Worm (Caenorhabditis elegans) whole organism, L4 larva: ENCODE data around the gene ZK418.10.

ENCODE experiments used
- D1046.2 ChIP-seq: fragments of 200-800 bp; sonication (Bioruptor generic); IDR thresholded peaks from 2 replicates; pipeline ENCODE4 v1.3.6; 2022; ENCODE audit warnings: missing genetic modification characterization, missing compliant biosample characterization
- F26F4.8 ChIP-seq: fragments of 200-800 bp; sonication (Bioruptor generic); conservative IDR thresholded peaks from 2 replicates; pipeline ENCODE4 v1.3.6; 2022; ENCODE audit warnings: missing genetic modification characterization, missing compliant biosample characterization
- F37D6.2 ChIP-seq: sonication (generic microtip); optimal IDR thresholded peaks from 2 replicates; lab custom pipeline; 2016; ENCODE audit warnings: mild to moderate bottlenecking, missing genetic modification characterization, missing compliant biosample characterization
- F49E8.2 ChIP-seq: sonication (generic microtip); optimal IDR thresholded peaks from 2 replicates; lab custom pipeline; 2016; ENCODE audit warnings: missing compliant biosample characterization, mild to moderate bottlenecking, missing genetic modification characterization, borderline replicate concordance
- R02D3.7 ChIP-seq: fragments of 150-350 bp; sonication (generic microtip); optimal IDR thresholded peaks from 3 replicates; lab custom pipeline; 2014; ENCODE audit warnings: missing biosample characterization, missing genetic modification characterization
- T26A8.4 ChIP-seq: fragments of 200-800 bp; sonication (Bioruptor generic); IDR thresholded peaks from 2 replicates; pipeline ENCODE4 v1.3.6; 2022; ENCODE audit warnings: missing genetic modification characterization, missing compliant biosample characterization
- Y75B8A.6 ChIP-seq: fragments of 200-800 bp; sonication (Bioruptor generic); IDR thresholded peaks from 2 replicates; pipeline ENCODE4 v1.3.6; 2022; ENCODE audit warnings: missing genetic modification reagents, missing genetic modification characterization, missing compliant biosample characterization
- ZK546.5 ChIP-seq, 2 experiments: sonication (generic microtip); optimal IDR thresholded peaks; 2 replicates each; lab custom pipeline; 2017; ENCODE audit warnings: missing biosample characterization in 2 of 2, missing genetic modification characterization in 2 of 2
- aha-1 ChIP-seq: fragments of 150-350 bp; peaks from one replicate; lab custom pipeline; 2014; ENCODE audit warnings: missing biosample characterization, missing genetic modification characterization
- ceh-20 ChIP-seq: fragments of 200-800 bp; sonication (Bioruptor generic); IDR thresholded peaks from 2 replicates; pipeline ENCODE4 v1.3.6; 2022; ENCODE audit warnings: missing genetic modification reagents, missing genetic modification characterization, missing compliant biosample characterization
- ceh-82 ChIP-seq: sonication (generic microtip); optimal IDR thresholded peaks from 2 replicates; lab custom pipeline; 2017; ENCODE audit warnings: missing biosample characterization, missing genetic modification characterization
- ctbp-1 ChIP-seq: fragments of 200-800 bp; sonication (Bioruptor generic); IDR thresholded peaks from 2 replicates; pipeline ENCODE4 v1.3.6; 2022; ENCODE audit warnings: missing genetic modification reagents, missing genetic modification characterization, missing compliant biosample characterization
- daf-16 ChIP-seq, 3 experiments: sonication (generic microtip); optimal IDR thresholded peaks; 2 replicates each; lab custom pipeline; 2016 to 2017; ENCODE audit warnings: missing genetic modification characterization in 3 of 3, missing genetic modification reagents in 3 of 3, mild to moderate bottlenecking in 2 of 3, missing compliant biosample characterization in 2 of 3, missing biosample characterization in 1 of 3, moderate library complexity in 1 of 3
- daf-19 ChIP-seq: fragments of 200-800 bp; sonication (Bioruptor generic); conservative IDR thresholded peaks from 2 replicates; pipeline ENCODE4 v1.3.6; 2022; ENCODE audit warnings: missing genetic modification characterization, missing compliant biosample characterization
- daf-8 ChIP-seq: fragments of 200-800 bp; sonication (Bioruptor generic); IDR thresholded peaks from 2 replicates; pipeline ENCODE4 v1.3.6; 2022; ENCODE audit warnings: missing genetic modification characterization, missing compliant biosample characterization
- dmd-6 ChIP-seq: fragments of 200-800 bp; sonication (Bioruptor generic); IDR thresholded peaks from 2 replicates; pipeline ENCODE4 v1.3.6; 2022; ENCODE audit warnings: missing genetic modification reagents, missing genetic modification characterization, missing compliant biosample characterization
- dmd-8 ChIP-seq: fragments of 200-800 bp; sonication (Bioruptor generic); IDR thresholded peaks from 2 replicates; pipeline ENCODE4 v1.3.6; 2022; ENCODE audit warnings: missing genetic modification characterization, missing compliant biosample characterization
- duxl-1 ChIP-seq: sonication (generic microtip); optimal IDR thresholded peaks from 2 replicates; lab custom pipeline; 2016; ENCODE audit warnings: mild to moderate bottlenecking, missing genetic modification characterization, moderate library complexity, missing compliant biosample characterization; ENCODE audit not compliant: poor library complexity
- dve-1 ChIP-seq: sonication (generic microtip); optimal IDR thresholded peaks from 2 replicates; lab custom pipeline; 2017; ENCODE audit warnings: antibody characterized with exemption, mild to moderate bottlenecking, missing genetic modification characterization, missing compliant biosample characterization; ENCODE audit not compliant: insufficient read depth
- fkh-10 ChIP-seq: fragments of 150-350 bp; optimal IDR thresholded peaks from 2 replicates; lab custom pipeline; 2014; ENCODE audit warnings: missing biosample characterization, missing genetic modification reagents, missing genetic modification characterization
- hlh-11 ChIP-seq: fragments of 200-800 bp; sonication (Bioruptor generic); optimal IDR thresholded peaks from 2 replicates; lab custom pipeline; 2018; ENCODE audit warnings: mild to moderate bottlenecking, missing genetic modification characterization, missing compliant biosample characterization
- hlh-30 ChIP-seq: sonication (generic microtip); optimal IDR thresholded peaks from 2 replicates; lab custom pipeline; 2017; ENCODE audit warnings: antibody characterized with exemption, mild to moderate bottlenecking, missing genetic modification characterization, missing compliant biosample characterization; ENCODE audit not compliant: insufficient read depth
- lin-1 ChIP-seq: fragments of 200-800 bp; sonication (Bioruptor generic); IDR thresholded peaks from 2 replicates; pipeline ENCODE4 v1.3.6; 2022; ENCODE audit warnings: missing genetic modification reagents, missing genetic modification characterization, missing compliant biosample characterization
- lin-15B ChIP-seq: fragments of 150-350 bp; sonication (generic microtip); optimal IDR thresholded peaks from 3 replicates; lab custom pipeline; 2014; ENCODE audit warnings: missing biosample characterization, missing genetic modification characterization
- lin-39 ChIP-seq: fragments of 150-350 bp; optimal IDR thresholded peaks from 2 replicates; lab custom pipeline; 2014; ENCODE audit warnings: missing biosample characterization, missing genetic modification reagents, missing genetic modification characterization
- mdt-29 ChIP-seq: fragments of 200-800 bp; sonication (Bioruptor generic); IDR thresholded peaks from 2 replicates; pipeline ENCODE4 v1.3.6; 2022; ENCODE audit warnings: missing genetic modification reagents, missing genetic modification characterization, missing compliant biosample characterization
- mep-1 ChIP-seq: fragments of 150-350 bp; sonication (generic microtip); optimal IDR thresholded peaks from 3 replicates; lab custom pipeline; 2014; ENCODE audit warnings: missing biosample characterization, missing genetic modification characterization
- mes-2 ChIP-seq: sonication (generic microtip); optimal IDR thresholded peaks from 2 replicates; lab custom pipeline; 2016; ENCODE audit warnings: missing genotype, mild to moderate bottlenecking, missing genetic modification characterization, missing compliant biosample characterization; ENCODE audit not compliant: poor library complexity, severe bottlenecking
- mxl-2 ChIP-seq: fragments of 200-800 bp; sonication (Bioruptor generic); conservative IDR thresholded peaks from 2 replicates; pipeline ENCODE4 v1.3.6; 2022; ENCODE audit warnings: missing genetic modification reagents, missing genetic modification characterization, missing compliant biosample characterization
- mxl-3 ChIP-seq: fragments of 200-800 bp; sonication (Bioruptor generic); optimal IDR thresholded peaks from 2 replicates; lab custom pipeline; 2018; ENCODE audit warnings: mild to moderate bottlenecking, missing genetic modification characterization, missing compliant biosample characterization
- nhr-10 ChIP-seq: fragments of 150-350 bp; optimal IDR thresholded peaks from 2 replicates; lab custom pipeline; 2014; ENCODE audit warnings: missing biosample characterization, missing genetic modification characterization
- nhr-102 ChIP-seq: sonication (generic microtip); optimal IDR thresholded peaks from 2 replicates; lab custom pipeline; 2016; ENCODE audit warnings: mild to moderate bottlenecking, missing genetic modification characterization, moderate library complexity, missing compliant biosample characterization
- nhr-111 ChIP-seq: fragments of 200-800 bp; sonication (Bioruptor generic); optimal IDR thresholded peaks from 2 replicates; lab custom pipeline; 2018; ENCODE audit warnings: mild to moderate bottlenecking, missing genetic modification characterization, missing compliant biosample characterization
- nhr-28 ChIP-seq: fragments of 150-350 bp; optimal IDR thresholded peaks from 2 replicates; lab custom pipeline; 2014; ENCODE audit warnings: missing biosample characterization, missing genetic modification characterization
- nhr-6 ChIP-seq: fragments of 150-350 bp; optimal IDR thresholded peaks from 2 replicates; lab custom pipeline; 2014; ENCODE audit warnings: missing biosample characterization, missing genetic modification characterization
- nhr-76 ChIP-seq: fragments of 150-350 bp; optimal IDR thresholded peaks from 2 replicates; lab custom pipeline; 2014; ENCODE audit warnings: missing biosample characterization, missing genetic modification characterization
- php-3 ChIP-seq: fragments of 200-800 bp; sonication (Bioruptor generic); IDR thresholded peaks from 2 replicates; pipeline ENCODE4 v1.3.6; 2022; ENCODE audit warnings: missing genetic modification reagents, missing genetic modification characterization, missing compliant biosample characterization
- pqm-1 ChIP-seq: sonication (generic microtip); optimal IDR thresholded peaks from 2 replicates; lab custom pipeline; 2017; ENCODE audit warnings: missing biosample characterization, missing genetic modification characterization
- saeg-2 ChIP-seq: fragments of 200-800 bp; sonication (Bioruptor generic); IDR thresholded peaks from 2 replicates; pipeline ENCODE4 v1.3.6; 2022; ENCODE audit warnings: missing genetic modification reagents, missing genetic modification characterization, missing compliant biosample characterization
- skn-1 ChIP-seq: fragments of 150-350 bp; optimal IDR thresholded peaks from 2 replicates; lab custom pipeline; 2014; ENCODE audit warnings: missing biosample characterization, missing genetic modification characterization
- snpc-4 ChIP-seq: fragments of 150-350 bp; optimal IDR thresholded peaks from 2 replicates; lab custom pipeline; 2014; ENCODE audit warnings: missing biosample characterization, missing genetic modification characterization
- spr-3 ChIP-seq: fragments of 200-800 bp; sonication (Bioruptor generic); optimal IDR thresholded peaks from 2 replicates; lab custom pipeline; 2018; ENCODE audit warnings: mild to moderate bottlenecking, missing genetic modification characterization, missing compliant biosample characterization
- unc-39 ChIP-seq: sonication (generic microtip); optimal IDR thresholded peaks from 2 replicates; lab custom pipeline; 2017; ENCODE audit warnings: missing biosample characterization, missing genetic modification characterization
- unc-62 ChIP-seq, 3 experiments: fragments of 150-350 bp in 1 of 3; sonication (generic microtip); optimal IDR thresholded peaks in 2 of 3; peaks in 1 of 3; 1 replicate in 1 of 3; 2 replicates in 2 of 3; lab custom pipeline; 2014 to 2017; ENCODE audit warnings: missing biosample characterization in 3 of 3, missing genetic modification characterization in 3 of 3, missing genetic modification reagents in 3 of 3, missing genotype in 1 of 3
- vab-7 ChIP-seq: fragments of 200-800 bp; sonication (Bioruptor generic); IDR thresholded peaks from 2 replicates; pipeline ENCODE4 v1.3.6; 2022; ENCODE audit warnings: missing genetic modification reagents, missing genetic modification characterization, missing compliant biosample characterization
- zfp-2 ChIP-seq: sonication (generic microtip); optimal IDR thresholded peaks from 2 replicates; lab custom pipeline; 2016; ENCODE audit warnings: mild to moderate bottlenecking, missing genetic modification characterization, missing compliant biosample characterization
- zfp-3 ChIP-seq: fragments of 200-800 bp; sonication (Bioruptor generic); conservative IDR thresholded peaks from 2 replicates; pipeline ENCODE4 v1.3.6; 2022; ENCODE audit warnings: missing genetic modification reagents, missing genetic modification characterization, missing compliant biosample characterization
- zip-11 ChIP-seq: fragments of 200-800 bp; sonication (Bioruptor generic); IDR thresholded peaks from 2 replicates; pipeline ENCODE4 v1.3.6; 2022; ENCODE audit warnings: missing genetic modification characterization, missing compliant biosample characterization
- ztf-7 ChIP-seq: fragments of 150-350 bp; optimal IDR thresholded peaks from 2 replicates; lab custom pipeline; 2014; ENCODE audit warnings: missing biosample characterization, missing genetic modification characterization

ZK418.10 gene

DNA sequence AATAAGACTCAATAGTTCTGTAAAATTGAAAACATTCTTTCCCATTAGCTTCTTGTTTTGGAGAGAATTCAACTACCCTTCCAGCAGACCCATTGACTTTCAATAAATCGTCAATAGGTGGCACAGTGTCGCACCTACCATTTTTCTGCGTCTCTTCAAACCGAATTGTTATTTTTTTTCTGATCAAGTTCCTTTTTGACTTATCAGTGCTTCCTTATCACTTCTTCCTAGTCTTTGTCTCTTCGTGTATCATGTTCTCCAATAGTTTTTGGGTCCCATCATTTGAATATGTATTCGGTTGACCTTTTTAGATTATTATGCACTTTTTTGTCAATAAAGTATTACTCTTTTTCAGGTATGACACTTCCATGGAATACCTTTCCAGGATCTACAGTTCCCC, 17.5 kb upstream of the ZK418.10 start, which contains the start of gene odd-1:
Gene odd-1 (plus strand): TSS at position 349 of the 400 bp plus-strand sequence.
- TF ChIP-seq daf-8 (GFP tag; lab: Robert Waterston, UW) (no peak), pqm-1 (peak; percentile 77), hlh-30 (tag; lab: Kevin White, UChicago) (no peak), mxl-3 (GFP tag; lab: Kevin White, UChicago) (no peak), dmd-8 (GFP tag; lab: Robert Waterston, UW) (no peak), nhr-28 (tag; lab: Kevin White, UChicago) (peak; percentile 30), dve-1 (tag; lab: Kevin White, UChicago) (peak; percentile 33), fkh-10 (GFP tag; lab: Kevin White, UChicago) (no peak), ctbp-1 (GFP tag; lab: Robert Waterston, UW) (no peak), nhr-102 (tag; lab: Kevin White, UChicago) (no peak), saeg-2 (GFP tag; lab: Robert Waterston, UW) (no peak), nhr-6 (tag; lab: Kevin White, UChicago) (no peak), hlh-11 (tag; lab: Kevin White, UChicago) (peak; percentile 9), R02D3.7 (no peak), duxl-1 (no peak), daf-19 (no peak), lin-1 (GFP tag; lab: Robert Waterston, UW) (no peak), F49E8.2 (tag; lab: Kevin White, UChicago) (no peak), lin-39 (tag; lab: Kevin White, UChicago) (no peak), aha-1 (peak; percentile 82), ztf-7 (no peak), mep-1 (no peak), mdt-29 (no peak), nhr-111 (GFP tag; lab: Kevin White, UChicago) (no peak), unc-39 (tag; lab: Kevin White, UChicago) (no peak), F37D6.2 (tag; lab: Kevin White, UChicago) (no peak), zfp-3 (GFP tag; lab: Robert Waterston, UW) (no peak), dmd-6 (GFP tag; lab: Robert Waterston, UW) (peak; percentile 24; the same call in 1 of the 2 replicates), mes-2 (tag; lab: Kevin White, UChicago) (no peak), D1046.2 (GFP tag; lab: Robert Waterston, UW) (no peak), nhr-10 (tag; lab: Kevin White, UChicago) (no peak), ceh-82 (tag; lab: Kevin White, UChicago) (no peak), ZK546.5 (tag; optimal IDR thresholded peaks at IDR 0.05; lab: Kevin White, UChicago) (no peak), daf-16 (GFP tag; optimal IDR thresholded peaks at IDR 0.05; lab: Kevin White, UChicago) (no peak), daf-16 (tag; optimal IDR thresholded peaks at IDR 0.05; lab: Kevin White, UChicago) (peak; percentile 49), Y75B8A.6 (GFP tag; lab: Robert Waterston, UW) (no peak)

ce11 chrIII:7106854-7107253, 16.4 kb upstream of the ZK418.10 start:
- no peak for TF ChIP-seq zfp-3 (GFP tag; lab: Robert Waterston, UW)
- TF ChIP-seq mes-2 (tag; lab: Kevin White, UChicago): no peak
- TF ChIP-seq nhr-10 (tag; lab: Kevin White, UChicago): no peak
- TF ChIP-seq F26F4.8: no peak
- no peak for TF ChIP-seq dmd-8 (GFP tag; lab: Robert Waterston, UW)
- 0 out of 2 replicates have a peak, but pooled peaks have one; percentile 21 for TF ChIP-seq lin-1 (GFP tag; lab: Robert Waterston, UW)
- no peak for TF ChIP-seq php-3 (GFP tag; lab: Robert Waterston, UW)
- TF ChIP-seq hlh-30 (tag; lab: Kevin White, UChicago): no peak
- no peak for TF ChIP-seq zip-11 (GFP tag; lab: Robert Waterston, UW)
- no peak for TF ChIP-seq Y75B8A.6 (GFP tag; lab: Robert Waterston, UW)
- TF ChIP-seq vab-7 (GFP tag; lab: Robert Waterston, UW): no peak
- no peak for TF ChIP-seq unc-39 (tag; lab: Kevin White, UChicago)
- TF ChIP-seq aha-1: no peak
- no peak for TF ChIP-seq unc-62 (GFP tag; optimal IDR thresholded peaks at IDR 0.05 in 1 of 2; lab: Kevin White, UChicago)
- no peak for TF ChIP-seq unc-62 (tag; optimal IDR thresholded peaks at IDR 0.05; lab: Kevin White, UChicago)
- no peak for TF ChIP-seq nhr-76 (tag; lab: Kevin White, UChicago)
- TF ChIP-seq spr-3 (GFP tag; lab: Kevin White, UChicago): no peak
- no peak for TF ChIP-seq T26A8.4
- no peak for TF ChIP-seq snpc-4
- no peak for TF ChIP-seq lin-15B (tag; lab: Kevin White, UChicago)
- no peak for TF ChIP-seq skn-1 (tag; lab: Kevin White, UChicago)
- no peak for TF ChIP-seq lin-39 (tag; lab: Kevin White, UChicago)
- no peak for TF ChIP-seq zfp-2 (tag; lab: Kevin White, UChicago)
- TF ChIP-seq ceh-20: no peak
- no peak for TF ChIP-seq mxl-2
